Worm (Caenorhabditis elegans): ENCODE results near the gene nas-3.
A peak's percentile ranks its signal among the peaks of the same experiment; 100 is the strongest.

nas-3 gene

DNA sequence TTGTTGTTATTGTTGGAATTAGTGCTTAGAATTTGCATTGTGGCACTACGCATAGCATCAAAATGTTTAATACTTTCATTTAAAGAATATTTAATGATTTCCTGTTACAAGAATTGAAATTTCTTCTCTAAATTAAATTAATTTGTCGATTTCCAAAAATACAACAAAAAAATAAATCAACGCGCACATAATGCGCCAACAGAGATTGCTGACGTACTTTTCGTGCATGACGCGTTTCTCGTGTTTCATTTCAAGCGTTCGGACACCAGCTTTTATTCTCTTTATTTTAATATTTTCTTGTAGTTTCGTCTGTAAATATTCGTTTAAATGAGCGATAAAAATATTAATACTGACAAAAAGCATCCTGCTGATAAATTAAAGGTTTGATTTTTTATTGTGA lies 35.6 kb downstream of the nas-3 start, which contains the start of gene eif-2Bdelta (continued):
- TF ChIP-seq pbrm-1 (GFP tag; IDR thresholded peaks at IDR 0.05) (0 out of 2 replicates have a peak, but pooled peaks have one; percentile 28), ztf-18 (tag; optimal IDR thresholded peaks at IDR 0.05) (peak; percentile 93)

ce11 chrV:9516280-9516679 lies 38.3 kb downstream of the nas-3 start:
- TF ChIP-seq lin-40 (tag; optimal IDR thresholded peaks at IDR 0.05) (peak; percentile 45), die-1 (tag; optimal IDR thresholded peaks at IDR 0.05) (peak; percentile 1), Y95B8A.8 (GFP tag; IDR thresholded peaks at IDR 0.05) (no peak), Y53G8AR.9 (GFP tag; conservative IDR thresholded peaks at IDR 0.05) (no peak), nhr-80 (tag; optimal IDR thresholded peaks at IDR 0.05) (peak; percentile 15), dox-1 (GFP tag; IDR thresholded peaks at IDR 0.05) (no peak), ceh-40 (GFP tag; IDR thresholded peaks at IDR 0.05) (no peak), Y56A3A.18 (GFP tag; IDR thresholded peaks at IDR 0.05) (0 out of 2 replicates have a peak, but pooled peaks have one; percentile 33), cebp-1 (GFP tag; IDR thresholded peaks at IDR 0.05) (no peak), cebp-1 (tag; optimal IDR thresholded peaks at IDR 0.05) (no peak), lsl-1 (GFP tag; optimal IDR thresholded peaks at IDR 0.05) (no peak), nfya-1 (tag; optimal IDR thresholded peaks at IDR 0.05; ENCODE audit: borderline replicate concordance, insufficient read depth) (no peak), lin-26 (GFP tag; IDR thresholded peaks at IDR 0.05) (peak; percentile 65; the same call in 1 of the 2 replicates), ztf-26 (tag; optimal IDR thresholded peaks at IDR 0.05) (peak; percentile 89), F23B12.7 (tag; optimal IDR thresholded peaks at IDR 0.05; ENCODE audit: insufficient read depth) (no peak), efl-1 (GFP tag; optimal IDR thresholded peaks at IDR 0.05) (no peak), somi-1 (GFP tag; optimal IDR thresholded peaks at IDR 0.05) (peak; percentile 78), C06A6.2 (GFP tag; conservative IDR thresholded peaks at IDR 0.05) (peak; percentile 43; the same call in 1 of the 2 replicates), snpc-1.3 (tag; optimal IDR thresholded peaks at IDR 0.05; ENCODE audit: insufficient read depth) (no peak), athp-1 (tag; optimal IDR thresholded peaks at IDR 0.05) (no peak), mcd-1 (GFP tag; IDR thresholded peaks at IDR 0.05) (no peak), nhr-120 (GFP tag; IDR thresholded peaks at IDR 0.05) (no peak), F22D6.2 (tag; optimal IDR thresholded peaks at IDR 0.05) (peak; percentile 82), ztf-28 (GFP tag; IDR thresholded peaks at IDR 0.05) (no peak), let-526 (GFP tag; IDR thresholded peaks at IDR 0.05) (no peak), rec-8 (tag; optimal IDR thresholded peaks at IDR 0.05) (no peak), tbp1 (GFP tag; optimal IDR thresholded peaks at IDR 0.05) (no peak)

ce11 chrV:9518832-9519231 lies 40.9 kb downstream of the nas-3 start, which contains the start of gene C50F4.8:
Gene C50F4.8 (minus strand): TSS chrV:9518859.
- TF ChIP-seq K12H6.12 (tag; optimal IDR thresholded peaks at IDR 0.05) (no peak), ets-4 (GFP tag; optimal IDR thresholded peaks at IDR 0.05) (no peak), zfh-2 (GFP tag; conservative IDR thresholded peaks at IDR 0.05) (no peak), ceh-100 (GFP tag; IDR thresholded peaks at IDR 0.05) (no peak), Y53F4B.3 (GFP tag; IDR thresholded peaks at IDR 0.05) (no peak), lir-1 (GFP tag; conservative IDR thresholded peaks at IDR 0.05) (no peak), rcor-1 (GFP tag; IDR thresholded peaks at IDR 0.05) (no peak), rpc-1 (optimal IDR thresholded peaks at IDR 0.05) (no peak), rpc-1 (tag; optimal IDR thresholded peaks at IDR 0.05) (no peak), Y53G8AR.9 (GFP tag; conservative IDR thresholded peaks at IDR 0.05) (no peak)

Measured in whole organism, young adult.